Fruit fly (Drosophila melanogaster): ENCODE results near the gene Ufsp2.

DNA sequence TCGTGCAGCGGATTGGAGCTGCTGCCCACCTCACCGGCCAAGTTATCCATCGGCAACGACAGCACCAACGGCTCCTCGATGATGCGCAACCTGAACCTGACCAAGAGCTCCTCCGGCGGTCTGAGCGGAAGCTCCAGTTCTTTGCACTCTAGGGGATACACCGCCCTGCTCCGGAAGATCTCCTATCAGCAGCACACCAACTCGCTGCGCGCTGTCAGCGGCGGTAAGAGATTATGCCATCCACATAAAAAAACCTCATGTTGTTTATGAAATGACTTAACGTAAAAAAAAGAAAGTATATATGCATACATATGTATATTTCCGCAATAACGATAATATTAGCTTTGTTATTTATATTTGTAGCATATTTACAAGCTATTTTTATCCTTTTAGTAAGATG is 7.6 kb upstream of the Ufsp2 start:
- TF ChIP-seq CG8478 (optimal IDR thresholded peaks at IDR 0.05) (no peak), CTCF (optimal IDR thresholded peaks at IDR 0.05) (no peak)

Measured in S2 (cell line).